Fruit fly (Drosophila melanogaster): ENCODE data around the gene Dip-C.

Dip-C gene

dm6 chr3R:12406235-12407196 is 7.0 kb downstream of the Dip-C start, which contains the start of gene CG5167 (continued):
- TF ChIP-seq CG7745 (tag; optimal IDR thresholded peaks at IDR 0.05) = no peak
- no peak for TF ChIP-seq CG3065 (GFP tag; optimal IDR thresholded peaks at IDR 0.05)
- TF ChIP-seq HmgZ (tag; optimal IDR thresholded peaks at IDR 0.05) = no peak
- TF ChIP-seq hth (optimal IDR thresholded peaks at IDR 0.05) = no peak
- no peak for TF ChIP-seq jumu (GFP tag; optimal IDR thresholded peaks at IDR 0.05)
- no peak for TF ChIP-seq CG13775 (GFP tag; optimal IDR thresholded peaks at IDR 0.05)
- TF ChIP-seq bowl (GFP tag; IDR thresholded peaks at IDR 0.05) = no peak
- no peak for TF ChIP-seq Stat92E (GFP tag; optimal IDR thresholded peaks at IDR 0.05)
- TF ChIP-seq Ssrp (tag; optimal IDR thresholded peaks at IDR 0.05) = peak; percentile 14
- TF ChIP-seq unc-4 (GFP tag; IDR thresholded peaks at IDR 0.05; ENCODE audit: partially characterized antibody) = peak; percentile 39; the same call in 1 of the 2 replicates
- no peak for TF ChIP-seq Asciz (GFP tag; optimal IDR thresholded peaks at IDR 0.05)
- peak; percentile 35 for TF ChIP-seq Chrac-16 (GFP tag; optimal IDR thresholded peaks at IDR 0.05)
- TF ChIP-seq jing (GFP tag; optimal IDR thresholded peaks at IDR 0.05) = no peak
- no peak for TF ChIP-seq Gsc (GFP tag; IDR thresholded peaks at IDR 0.05)
- TF ChIP-seq CG13123 (GFP tag; optimal IDR thresholded peaks at IDR 0.05) = no peak
- no peak for TF ChIP-seq CG10654 (GFP tag; optimal IDR thresholded peaks at IDR 0.05)
- TF ChIP-seq CG31388 (GFP tag; optimal IDR thresholded peaks at IDR 0.05) = no peak
- no peak for TF ChIP-seq CTCF (GFP tag; optimal IDR thresholded peaks at IDR 0.05)
- TF ChIP-seq CG2129 (GFP tag; IDR thresholded peaks at IDR 0.05; ENCODE audit: partially characterized antibody) = no peak
- no peak for TF ChIP-seq pros (GFP tag; optimal IDR thresholded peaks at IDR 0.05)
- TF ChIP-seq PHDP (tag; optimal IDR thresholded peaks at IDR 0.05) = peak; percentile 66
- no peak for TF ChIP-seq CG32767 (GFP tag; IDR thresholded peaks at IDR 0.05)
- peak; percentile 2 for TF ChIP-seq sqz (GFP tag; optimal IDR thresholded peaks at IDR 0.05)
- TF ChIP-seq CG6791 (GFP tag; IDR thresholded peaks at IDR 0.05; ENCODE audit: partially characterized antibody) = no peak
- no peak for TF ChIP-seq Rfx (GFP tag; IDR thresholded peaks at IDR 0.05)
- TF ChIP-seq BtbVII (GFP tag; optimal IDR thresholded peaks at IDR 0.05) = peak; percentile 63
- peak; percentile 38 for TF ChIP-seq CG12155 (GFP tag; optimal IDR thresholded peaks at IDR 0.05)
- no peak for TF ChIP-seq CG16779 (GFP tag; IDR thresholded peaks at IDR 0.05)
- TF ChIP-seq hbn (GFP tag; IDR thresholded peaks at IDR 0.05; ENCODE audit: partially characterized antibody) = 0 out of 2 replicates have a peak, but pooled peaks have one; percentile 17
- no peak for TF ChIP-seq ems (GFP tag; optimal IDR thresholded peaks at IDR 0.05)
- no peak for TF ChIP-seq ap (GFP tag; IDR thresholded peaks at IDR 0.05)
- TF ChIP-seq CG3726 (GFP tag; IDR thresholded peaks at IDR 0.05) = no peak
- no peak for TF ChIP-seq CG1832 (GFP tag; optimal IDR thresholded peaks at IDR 0.05)
- peak; percentile 24 for TF ChIP-seq CG8388 (GFP tag; optimal IDR thresholded peaks at IDR 0.05)
- no peak for TF ChIP-seq esg (GFP tag; conservative IDR thresholded peaks at IDR 0.05)
- TF ChIP-seq NfI (GFP tag; optimal IDR thresholded peaks at IDR 0.05) = no peak
- peak; percentile 21 for TF ChIP-seq D19B (GFP tag; optimal IDR thresholded peaks at IDR 0.05)
- no peak for TF ChIP-seq Poxn (GFP tag; IDR thresholded peaks at IDR 0.05)
- no peak for TF ChIP-seq CG6683 (GFP tag; optimal IDR thresholded peaks at IDR 0.05)
- TF ChIP-seq CG11085 (GFP tag; IDR thresholded peaks at IDR 0.05) = no peak
- no peak for TF ChIP-seq Atf3 (GFP tag; optimal IDR thresholded peaks at IDR 0.05)
- TF ChIP-seq CG12071 (GFP tag; optimal IDR thresholded peaks at IDR 0.05) = no peak
- TF ChIP-seq CG11247 (GFP tag; IDR thresholded peaks at IDR 0.05) = no peak
- TF ChIP-seq CG31365 (tag; optimal IDR thresholded peaks at IDR 0.05) = no peak
- TF ChIP-seq scrt (GFP tag; optimal IDR thresholded peaks at IDR 0.05) = peak; percentile 27
- no peak for TF ChIP-seq Sin3A (optimal IDR thresholded peaks at IDR 0.05)
- no peak for TF ChIP-seq klu (GFP tag; IDR thresholded peaks at IDR 0.05)
- TF ChIP-seq CG17186 (GFP tag; optimal IDR thresholded peaks at IDR 0.05) = no peak
- TF ChIP-seq CG14050 (GFP tag; IDR thresholded peaks at IDR 0.05) = no peak
- peak; percentile 38 for TF ChIP-seq BEAF-32 (GFP tag; optimal IDR thresholded peaks at IDR 0.05)
